Worm (Caenorhabditis elegans) whole organism, young adult: ENCODE measurements around the gene srlf-31.

Experiments used
- B0019.2 ChIP-seq: fragments of 200-800 bp; sonication (Bioruptor generic); conservative IDR thresholded peaks from 2 replicates; pipeline ENCODE4 v1.3.6; 2022; ENCODE audit warnings: missing genetic modification reagents, missing genetic modification characterization, missing compliant biosample characterization
- D2030.7 ChIP-seq: fragments of 200-800 bp; sonication (Bioruptor generic); IDR thresholded peaks from 2 replicates; pipeline ENCODE4 v1.3.6; 2022; ENCODE audit warnings: missing genetic modification reagents, missing genetic modification characterization, missing compliant biosample characterization
- F39B2.1 ChIP-seq: fragments of 200-800 bp; sonication (Bioruptor generic); IDR thresholded peaks from 2 replicates; pipeline ENCODE4 v1.3.6; 2022; ENCODE audit warnings: missing genetic modification reagents, missing genetic modification characterization, missing compliant biosample characterization
- F49E8.2 ChIP-seq: sonication (generic microtip); optimal IDR thresholded peaks from 3 replicates; lab custom pipeline; 2017; ENCODE audit warnings: missing genetic modification characterization, mild to moderate bottlenecking, missing compliant biosample characterization, antibody characterized with exemption, moderate library complexity; ENCODE audit not compliant: insufficient read depth
- F52B5.7 ChIP-seq: sonication (generic microtip); optimal IDR thresholded peaks from 2 replicates; lab custom pipeline; 2016; ENCODE audit warnings: mild to moderate bottlenecking, missing genetic modification characterization, missing compliant biosample characterization
- F55B11.4 ChIP-seq: sonication (generic microtip); optimal IDR thresholded peaks from 2 replicates; lab custom pipeline; 2016; ENCODE audit warnings: missing compliant biosample characterization, missing genetic modification characterization, borderline replicate concordance; ENCODE audit not compliant: insufficient read depth
- F57A8.1 ChIP-seq: fragments of 200-800 bp; sonication (Bioruptor generic); optimal IDR thresholded peaks from 2 replicates; lab custom pipeline; 2018; ENCODE audit warnings: mild to moderate bottlenecking, missing genetic modification characterization, moderate library complexity, missing compliant biosample characterization
- K11D2.4 ChIP-seq: fragments of 200-800 bp; sonication (Bioruptor generic); IDR thresholded peaks from 2 replicates; pipeline ENCODE4 v1.3.6; 2022; ENCODE audit warnings: missing genetic modification reagents, missing genetic modification characterization, missing compliant biosample characterization
- Y79H2A.3 ChIP-seq: fragments of 200-800 bp; sonication (Bioruptor generic); conservative IDR thresholded peaks from 2 replicates; pipeline ENCODE4 v1.3.6; 2022; ENCODE audit warnings: missing genetic modification reagents, missing genetic modification characterization, missing compliant biosample characterization
- ZK185.1 ChIP-seq: sonication (generic microtip); optimal IDR thresholded peaks from 2 replicates; lab custom pipeline; 2016; ENCODE audit warnings: mild to moderate bottlenecking, missing genetic modification characterization, missing compliant biosample characterization; ENCODE audit not compliant: poor library complexity, severe bottlenecking
- akir-1 ChIP-seq: fragments of 200-800 bp; sonication (Bioruptor generic); optimal IDR thresholded peaks from 2 replicates; lab custom pipeline; 2018; ENCODE audit warnings: mild to moderate bottlenecking, missing genetic modification characterization, moderate library complexity, missing compliant biosample characterization
- attf-5 ChIP-seq: fragments of 200-800 bp; sonication (Bioruptor generic); optimal IDR thresholded peaks from 2 replicates; lab custom pipeline; 2018; ENCODE audit warnings: mild to moderate bottlenecking, missing genetic modification characterization, missing compliant biosample characterization
- attf-6 ChIP-seq: fragments of 200-800 bp; sonication (Bioruptor generic); IDR thresholded peaks from 2 replicates; pipeline ENCODE4 v1.3.6; 2022; ENCODE audit warnings: missing genetic modification reagents, missing genetic modification characterization, missing compliant biosample characterization
- ccch-3 ChIP-seq: fragments of 200-800 bp; sonication (Bioruptor generic); optimal IDR thresholded peaks from 2 replicates; lab custom pipeline; 2018; ENCODE audit warnings: mild to moderate bottlenecking, missing genetic modification characterization, missing compliant biosample characterization
- cebp-1 ChIP-seq, 2 experiments: fragments of 200-800 bp in 1 of 2; sonication (Bioruptor generic) in 1 of 2; sonication (generic microtip) in 1 of 2; IDR thresholded peaks in 1 of 2; optimal IDR thresholded peaks in 1 of 2; 2 replicates each; pipeline versions ENCODE4 v1.3.6 to Lab custom; 2017 to 2022; ENCODE audit warnings: missing compliant biosample characterization in 2 of 2, missing genetic modification characterization in 2 of 2, mild to moderate bottlenecking in 1 of 2, missing genetic modification reagents in 1 of 2, moderate library complexity in 1 of 2
- ceh-91 ChIP-seq: fragments of 200-800 bp; sonication (Bioruptor generic); IDR thresholded peaks from 2 replicates; pipeline ENCODE4 v1.3.6; 2022; ENCODE audit warnings: missing genetic modification reagents, missing genetic modification characterization, missing compliant biosample characterization
- chd-7 ChIP-seq: sonication (generic microtip); optimal IDR thresholded peaks from 2 replicates; lab custom pipeline; 2016; ENCODE audit warnings: mild to moderate bottlenecking, missing genetic modification characterization, moderate library complexity, missing compliant biosample characterization
- dox-1 ChIP-seq: fragments of 200-800 bp; sonication (Bioruptor generic); IDR thresholded peaks from 2 replicates; pipeline ENCODE4 v1.3.6; 2022; ENCODE audit warnings: missing genetic modification reagents, missing genetic modification characterization, missing compliant biosample characterization
- dpl-1 ChIP-seq: fragments of 150-350 bp; optimal IDR thresholded peaks from 2 replicates; lab custom pipeline; 2014; ENCODE audit warnings: missing biosample characterization, missing genetic modification reagents, missing genetic modification characterization
- egl-44 ChIP-seq: fragments of 200-800 bp; sonication (Bioruptor generic); IDR thresholded peaks from 2 replicates; pipeline ENCODE4 v1.3.6; 2022; ENCODE audit warnings: missing genetic modification reagents, missing genetic modification characterization, missing compliant biosample characterization
- egrh-3 ChIP-seq: fragments of 200-800 bp; sonication (Bioruptor generic); IDR thresholded peaks from 2 replicates; pipeline ENCODE4 v1.3.6; 2022; ENCODE audit warnings: missing genetic modification reagents, missing genetic modification characterization, missing compliant biosample characterization
- ets-4 ChIP-seq: fragments of 200-800 bp; sonication (Bioruptor generic); optimal IDR thresholded peaks from 2 replicates; lab custom pipeline; 2018; ENCODE audit warnings: mild to moderate bottlenecking, missing genetic modification characterization, missing compliant biosample characterization
- fkh-3 ChIP-seq: sonication (generic microtip); optimal IDR thresholded peaks from 2 replicates; lab custom pipeline; 2016; ENCODE audit warnings: mild to moderate bottlenecking, missing genetic modification characterization, missing compliant biosample characterization
- gei-17 ChIP-seq: fragments of 200-800 bp; sonication (Bioruptor generic); optimal IDR thresholded peaks from 2 replicates; lab custom pipeline; 2018; ENCODE audit warnings: mild to moderate bottlenecking, missing genetic modification characterization, missing compliant biosample characterization
- hrde-1 ChIP-seq: sonication (generic microtip); optimal IDR thresholded peaks from 2 replicates; lab custom pipeline; 2016; ENCODE audit warnings: missing genetic modification characterization, mild to moderate bottlenecking, missing compliant biosample characterization, moderate library complexity, missing genotype, missing genetic modification reagents, borderline replicate concordance
- lin-26 ChIP-seq: fragments of 200-800 bp; sonication (Bioruptor generic); IDR thresholded peaks from 2 replicates; pipeline ENCODE4 v1.3.6; 2022; ENCODE audit warnings: missing genetic modification reagents, missing genetic modification characterization, missing compliant biosample characterization
- lin-35 ChIP-seq, 3 experiments: fragments of 150-350 bp in 2 of 3; sonication (generic microtip) in 1 of 3; optimal IDR thresholded peaks; 2 replicates each; lab custom pipeline; 2014 to 2018; ENCODE audit warnings: missing biosample characterization in 3 of 3, missing genetic modification characterization in 3 of 3, missing genetic modification reagents in 3 of 3
- lin-54 ChIP-seq: fragments of 200-800 bp; sonication (Bioruptor generic); optimal IDR thresholded peaks from 2 replicates; lab custom pipeline; 2018; ENCODE audit warnings: mild to moderate bottlenecking, missing genetic modification characterization, missing compliant biosample characterization
- lsy-27 ChIP-seq: sonication (generic microtip); optimal IDR thresholded peaks from 2 replicates; lab custom pipeline; 2017; ENCODE audit warnings: missing genetic modification characterization, mild to moderate bottlenecking, missing compliant biosample characterization, antibody characterized with exemption, missing genotype, borderline replicate concordance; ENCODE audit not compliant: insufficient read depth
- madf-10 ChIP-seq: sonication (generic microtip); optimal IDR thresholded peaks from 2 replicates; lab custom pipeline; 2016; ENCODE audit warnings: mild to moderate bottlenecking, missing genetic modification characterization, missing compliant biosample characterization
- madf-6 ChIP-seq: fragments of 200-800 bp; sonication (Bioruptor generic); IDR thresholded peaks from 2 replicates; pipeline ENCODE4 v1.3.6; 2022; ENCODE audit warnings: missing genetic modification reagents, missing genetic modification characterization, missing compliant biosample characterization
- madf-8 ChIP-seq: fragments of 200-800 bp; sonication (Bioruptor generic); conservative IDR thresholded peaks from 2 replicates; pipeline ENCODE4 v1.3.6; 2022; ENCODE audit warnings: missing genetic modification reagents, missing genetic modification characterization, missing compliant biosample characterization
- mel-28 ChIP-seq: sonication (generic microtip); optimal IDR thresholded peaks from 2 replicates; lab custom pipeline; 2016; ENCODE audit warnings: borderline replicate concordance, mild to moderate bottlenecking, missing genetic modification characterization, missing compliant biosample characterization
- mes-4 ChIP-seq: sonication (generic microtip); optimal IDR thresholded peaks from 2 replicates; lab custom pipeline; 2016; ENCODE audit warnings: missing genotype, missing genetic modification characterization, missing compliant biosample characterization
- nfya-1 ChIP-seq: sonication (generic microtip); optimal IDR thresholded peaks from 2 replicates; lab custom pipeline; 2017; ENCODE audit warnings: antibody characterized with exemption, missing compliant biosample characterization, missing genetic modification characterization, borderline replicate concordance; ENCODE audit not compliant: insufficient read depth
- nhr-120 ChIP-seq: fragments of 200-800 bp; sonication (Bioruptor generic); IDR thresholded peaks from 2 replicates; pipeline ENCODE4 v1.3.6; 2022; ENCODE audit warnings: missing genetic modification characterization, missing compliant biosample characterization
- nhr-179 ChIP-seq: sonication (generic microtip); optimal IDR thresholded peaks from 2 replicates; lab custom pipeline; 2016; ENCODE audit warnings: mild to moderate bottlenecking, missing genetic modification characterization, missing compliant biosample characterization
- nhr-90 ChIP-seq: sonication (generic microtip); optimal IDR thresholded peaks from 2 replicates; lab custom pipeline; 2016; ENCODE audit warnings: missing genotype, mild to moderate bottlenecking, missing genetic modification characterization, missing compliant biosample characterization
- rcor-1 ChIP-seq: fragments of 200-800 bp; sonication (Bioruptor generic); IDR thresholded peaks from 2 replicates; pipeline ENCODE4 v1.3.6; 2022; ENCODE audit warnings: missing genetic modification reagents, missing genetic modification characterization, missing compliant biosample characterization
- rec-8 ChIP-seq, 2 experiments: sonication (generic microtip); optimal IDR thresholded peaks; 2 replicates each; lab custom pipeline; 2016; ENCODE audit warnings: mild to moderate bottlenecking in 2 of 2, missing genetic modification characterization in 2 of 2, missing genetic modification reagents in 2 of 2, missing genotype in 2 of 2, missing biosample characterization in 1 of 2, missing compliant biosample characterization in 1 of 2, moderate library complexity in 1 of 2
- tbp1 ChIP-seq: fragments of 200-800 bp; sonication (Bioruptor generic); optimal IDR thresholded peaks from 2 replicates; lab custom pipeline; 2018; ENCODE audit warnings: mild to moderate bottlenecking, missing genetic modification characterization, missing compliant biosample characterization
- unc-130 ChIP-seq: sonication (generic microtip); optimal IDR thresholded peaks from 2 replicates; lab custom pipeline; 2016; ENCODE audit warnings: missing genetic modification reagents, missing genetic modification characterization, missing compliant biosample characterization
- zfh-2 ChIP-seq: fragments of 200-800 bp; sonication (Bioruptor generic); conservative IDR thresholded peaks from 2 replicates; pipeline ENCODE4 v1.3.6; 2022; ENCODE audit warnings: missing genetic modification reagents, missing genetic modification characterization, missing compliant biosample characterization
- ztf-3 ChIP-seq: fragments of 200-800 bp; sonication (Bioruptor generic); optimal IDR thresholded peaks from 2 replicates; lab custom pipeline; 2018; ENCODE audit warnings: mild to moderate bottlenecking, missing genetic modification characterization, missing compliant biosample characterization
- ztf-6 ChIP-seq: fragments of 200-800 bp; sonication (Bioruptor generic); IDR thresholded peaks from 2 replicates; pipeline ENCODE4 v1.3.6; 2022; ENCODE audit warnings: missing genetic modification reagents, missing genetic modification characterization, missing compliant biosample characterization

Gene srlf-31

ce11 chrIV:11955592-11955991 is 32.6 kb upstream of the srlf-31 start (continued):
- no peak for TF ChIP-seq ztf-6 (GFP tag; lab: Robert Waterston, UW)
- TF ChIP-seq ets-4 (GFP tag; lab: Kevin White, UChicago) = peak; percentile 88
- peak; percentile 31 for TF ChIP-seq tbp1
- TF ChIP-seq akir-1 (GFP tag; lab: Kevin White, UChicago) = no peak
- no peak for TF ChIP-seq mes-4 (tag; lab: Kevin White, UChicago)
- no peak for TF ChIP-seq F57A8.1 (GFP tag; lab: Kevin White, UChicago)
- TF ChIP-seq egrh-3 (GFP tag; lab: Robert Waterston, UW) = no peak
- TF ChIP-seq K11D2.4 (GFP tag; lab: Robert Waterston, UW) = 0 out of 2 replicates have a peak, but pooled peaks have one; percentile 22
- no peak for TF ChIP-seq rec-8 (tag; optimal IDR thresholded peaks at IDR 0.05; lab: Kevin White, UChicago)
- TF ChIP-seq ztf-3 (GFP tag; lab: Kevin White, UChicago) = no peak
- peak; percentile 43; the same call in 1 of the 2 replicates for TF ChIP-seq madf-6 (GFP tag; lab: Robert Waterston, UW)
- TF ChIP-seq D2030.7 (GFP tag; lab: Robert Waterston, UW) = 0 out of 2 replicates have a peak, but pooled peaks have one; percentile 20
- TF ChIP-seq lin-26 (GFP tag; lab: Robert Waterston, UW) = no peak
- TF ChIP-seq mel-28 (tag; lab: Kevin White, UChicago) = no peak
- no peak for TF ChIP-seq lsy-27
- peak; percentile 41 for TF ChIP-seq F49E8.2 (tag; lab: Kevin White, UChicago)
- no peak for TF ChIP-seq F55B11.4 (tag; lab: Kevin White, UChicago)
- TF ChIP-seq chd-7 (tag; lab: Kevin White, UChicago) = peak; percentile 79
- TF ChIP-seq gei-17 = no peak
- TF ChIP-seq attf-5 (GFP tag; lab: Kevin White, UChicago) = no peak
- TF ChIP-seq egl-44 (GFP tag; lab: Robert Waterston, UW) = 0 out of 2 replicates have a peak, but pooled peaks have one; percentile 17
- TF ChIP-seq unc-130 (GFP tag; lab: Kevin White, UChicago) = no peak
- TF ChIP-seq ZK185.1 (tag; lab: Kevin White, UChicago) = peak; percentile 45
- TF ChIP-seq cebp-1 (GFP tag; IDR thresholded peaks at IDR 0.05; lab: Robert Waterston, UW) = peak; percentile 63
- peak; percentile 65 for TF ChIP-seq cebp-1 (tag; optimal IDR thresholded peaks at IDR 0.05; lab: Kevin White, UChicago)
- no peak for TF ChIP-seq dpl-1 (GFP tag; lab: Kevin White, UChicago)
- TF ChIP-seq nfya-1 (tag; lab: Kevin White, UChicago) = no peak
- TF ChIP-seq F39B2.1 (GFP tag; lab: Robert Waterston, UW) = no peak
- TF ChIP-seq hrde-1 (tag; lab: Kevin White, UChicago) = peak; percentile 16
- 0 out of 2 replicates have a peak, but pooled peaks have one; percentile 16 for TF ChIP-seq rcor-1 (GFP tag; lab: Robert Waterston, UW)
- TF ChIP-seq B0019.2 = no peak
- TF ChIP-seq madf-8 (GFP tag; lab: Robert Waterston, UW) = no peak
- TF ChIP-seq nhr-120 (GFP tag; lab: Robert Waterston, UW) = no peak
- no peak for TF ChIP-seq nhr-179
- TF ChIP-seq zfh-2 = no peak
- no peak for TF ChIP-seq ceh-91 (GFP tag; lab: Robert Waterston, UW)
- TF ChIP-seq attf-6 (GFP tag; lab: Robert Waterston, UW) = peak; percentile 51; the same call in 1 of the 2 replicates
- TF ChIP-seq ccch-3 (GFP tag; lab: Kevin White, UChicago) = no peak
- peak; percentile 55 for TF ChIP-seq F52B5.7 (tag; lab: Kevin White, UChicago)
- peak; percentile 70 for TF ChIP-seq madf-10 (tag; lab: Kevin White, UChicago)
- TF ChIP-seq lin-54 (GFP tag; lab: Kevin White, UChicago) = peak; percentile 64
- no peak for TF ChIP-seq fkh-3 (tag; lab: Kevin White, UChicago)
- TF ChIP-seq nhr-90 (tag; lab: Kevin White, UChicago) = peak; percentile 25
- peak; percentile 21; the same call in 1 of the 2 replicates for TF ChIP-seq dox-1 (GFP tag; lab: Robert Waterston, UW)
- TF ChIP-seq Y79H2A.3 (GFP tag; lab: Robert Waterston, UW) = 0 out of 2 replicates have a peak, but pooled peaks have one; percentile 54
- TF ChIP-seq lin-35 (GFP tag; optimal IDR thresholded peaks at IDR 0.05; lab: Kevin White, UChicago) = peak in 1 of 3 experiments; percentile 53
